Worm (Caenorhabditis elegans): Measurements from ENCODE around the gene skr-14.

- TF ChIP-seq unc-62 (GFP tag; optimal IDR thresholded peaks at IDR 0.05) = no peak
- TF ChIP-seq ham-2 (GFP tag; optimal IDR thresholded peaks at IDR 0.05) = no peak
- no peak for TF ChIP-seq elt-1 (tag; optimal IDR thresholded peaks at IDR 0.05; ENCODE audit: borderline replicate concordance, insufficient read depth)
- no peak for TF ChIP-seq nhr-76 (tag; optimal IDR thresholded peaks at IDR 0.05)
- no peak for TF ChIP-seq nhr-237 (tag; optimal IDR thresholded peaks at IDR 0.05)
- TF ChIP-seq tbx-8 (GFP tag; optimal IDR thresholded peaks at IDR 0.05) = no peak
- no peak for TF ChIP-seq ceh-83 (GFP tag; optimal IDR thresholded peaks at IDR 0.05)
- peak; percentile 54 for TF ChIP-seq mep-1 (tag; optimal IDR thresholded peaks at IDR 0.05)
- no peak for TF ChIP-seq snpc-4 (tag; optimal IDR thresholded peaks at IDR 0.05)
- TF ChIP-seq ztf-11 (tag; optimal IDR thresholded peaks at IDR 0.05) = no peak
- no peak for TF ChIP-seq hlh-1 (tag; optimal IDR thresholded peaks at IDR 0.05)
- TF ChIP-seq nhr-2 (tag; optimal IDR thresholded peaks at IDR 0.05) = no peak
- no peak for TF ChIP-seq elt-3 (tag; optimal IDR thresholded peaks at IDR 0.05)
These were observed 50.0 kb downstream of the skr-14 start, which contains the start of the genes gmpr-1 and fipp-1 for ce11 chrV:4371309-4371933.
